Worm (Caenorhabditis elegans) whole organism, midembryonic: ENCODE data around the gene C14C11.1.

Source experiments
- T22C8.4 ChIP-seq: fragments of 200-800 bp; sonication (Bioruptor generic); IDR thresholded peaks from 2 replicates; pipeline ENCODE4 v1.3.6; 2022; ENCODE audit warnings: missing genetic modification characterization, missing compliant biosample characterization
- cog-1 ChIP-seq: sonication (generic microtip); optimal IDR thresholded peaks from 2 replicates; lab custom pipeline; 2016; ENCODE audit warnings: missing genetic modification characterization, missing compliant biosample characterization
- flt-1 ChIP-seq: fragments of 200-800 bp; sonication (Bioruptor generic); IDR thresholded peaks from 2 replicates; pipeline ENCODE4 v1.3.6; 2022; ENCODE audit warnings: missing genetic modification characterization, missing compliant biosample characterization
- klf-2 ChIP-seq: fragments of 200-800 bp; sonication (Bioruptor generic); conservative IDR thresholded peaks from 2 replicates; pipeline ENCODE4 v1.3.6; 2022; ENCODE audit warnings: missing genetic modification reagents, missing genetic modification characterization, missing compliant biosample characterization
- med-1 ChIP-seq: sonication (generic microtip); optimal IDR thresholded peaks from 2 replicates; lab custom pipeline; 2017; ENCODE audit warnings: missing genetic modification characterization, mild to moderate bottlenecking, missing compliant biosample characterization, antibody characterized with exemption, missing genetic modification reagents; ENCODE audit not compliant: insufficient read depth
- ref-1 ChIP-seq: fragments of 200-800 bp; sonication (Bioruptor generic); conservative IDR thresholded peaks from 2 replicates; pipeline ENCODE4 v1.3.6; 2022; ENCODE audit warnings: missing genetic modification reagents, missing genetic modification characterization, missing compliant biosample characterization
- tab-1 ChIP-seq: fragments of 200-800 bp; sonication (Bioruptor generic); IDR thresholded peaks from 2 replicates; pipeline ENCODE4 v1.3.6; 2022; ENCODE audit warnings: missing genetic modification characterization, missing compliant biosample characterization
- ztf-23 ChIP-seq: fragments of 200-800 bp; sonication (Bioruptor generic); IDR thresholded peaks from 2 replicates; pipeline ENCODE4 v1.3.6; 2022; ENCODE audit warnings: missing genetic modification reagents, missing genetic modification characterization, missing compliant biosample characterization
- ztf-29 ChIP-seq: fragments of 200-800 bp; sonication (Bioruptor generic); IDR thresholded peaks from 2 replicates; pipeline ENCODE4 v1.3.6; 2022; ENCODE audit warnings: missing genetic modification reagents, missing genetic modification characterization, missing compliant biosample characterization

DNA sequence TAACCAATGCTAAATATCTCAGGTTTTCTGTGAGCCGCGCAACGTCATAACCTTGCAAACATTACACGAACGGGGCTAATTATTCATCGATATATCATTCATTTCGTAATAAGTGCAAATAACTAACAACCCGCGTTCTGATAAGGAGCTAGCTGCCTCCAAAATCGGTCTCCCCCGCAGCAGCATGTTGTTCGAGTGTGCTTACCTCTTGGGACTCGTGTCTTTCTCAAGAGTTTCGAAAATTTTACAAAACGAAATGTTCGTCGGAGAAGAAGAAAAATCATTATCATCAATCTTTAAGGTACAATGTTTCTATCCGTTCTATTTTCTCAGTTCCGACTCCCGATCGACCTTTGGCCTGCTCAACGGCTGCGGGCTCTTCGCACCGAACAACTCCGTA lies 14.5 kb downstream of the C14C11.1 start:
- TF ChIP-seq ztf-23 (GFP tag; lab: Robert Waterston, UW) (no peak), med-1 (no peak), cog-1 (tag; lab: Kevin White, UChicago) (no peak), flt-1 (GFP tag; lab: Robert Waterston, UW) (no peak), tab-1 (no peak), T22C8.4 (GFP tag; lab: Robert Waterston, UW) (no peak), klf-2 (GFP tag; lab: Robert Waterston, UW) (no peak), ztf-29 (GFP tag; lab: Robert Waterston, UW) (no peak), ref-1 (GFP tag; lab: Robert Waterston, UW) (no peak)
